ENCODE assay signal across 2 worm cellular contexts in the genomic region with DNA sequence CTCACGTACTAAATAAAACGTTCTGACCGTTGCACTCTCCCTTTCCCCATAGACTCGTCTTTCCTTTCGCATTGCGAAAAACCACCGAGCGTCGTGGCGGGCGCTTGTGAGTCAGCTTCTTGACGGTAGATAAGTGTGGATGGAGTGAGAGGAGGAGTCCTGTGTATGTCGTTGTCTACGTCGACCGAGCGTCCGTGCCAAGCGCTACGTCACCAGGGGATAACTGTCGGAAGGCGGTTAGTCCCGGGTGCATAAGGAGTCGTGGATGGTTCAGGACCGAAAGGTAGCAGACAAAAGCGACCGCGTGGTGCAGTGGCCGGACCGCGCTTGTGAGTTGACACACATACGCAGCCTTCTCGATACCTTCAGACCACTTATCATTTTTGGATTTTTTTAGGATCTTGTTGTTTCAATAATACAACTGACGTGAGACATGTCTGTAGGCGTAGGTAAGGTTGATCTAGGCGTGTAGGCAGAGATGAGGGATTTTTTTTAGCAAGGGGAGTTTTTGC.
TF ChIP-seq lines count a peak whose summit lies in the region.

No protein-coding gene starts in this region.

TF ChIP-seq in whole organism, L1 larva, 84 proteins besides CTCF, POLR2A, EP300 and RAD21 (continued from another document):
- peak; percentile 1 to 62 for TF ChIP-seq lsy-2 (tag; optimal IDR thresholded peaks at IDR 0.05; lab: Kevin White, UChicago)
- TF ChIP-seq elt-2 (tag; optimal IDR thresholded peaks at IDR 0.05; lab: Kevin White, UChicago), result peak; percentile 29
- TF ChIP-seq nhr-71 (tag; optimal IDR thresholded peaks at IDR 0.05; lab: Kevin White, UChicago), result peak; percentile 50
- peak in 1 of 2 experiments; percentile 7 for TF ChIP-seq lin-35 (GFP tag; optimal IDR thresholded peaks at IDR 0.05; lab: Kevin White, UChicago)

TF ChIP-seq in whole organism, young adult, 124 proteins besides CTCF, POLR2A, EP300 and RAD21 (continued from another document):
- TF ChIP-seq ceh-79 (tag; optimal IDR thresholded peaks at IDR 0.05; lab: Kevin White, UChicago), result peak; percentile 38
- peak; percentile 59 for TF ChIP-seq C06A6.2 (GFP tag; conservative IDR thresholded peaks at IDR 0.05; lab: Robert Waterston, UW)
- TF ChIP-seq lin-54 (GFP tag; optimal IDR thresholded peaks at IDR 0.05; lab: Kevin White, UChicago), result peak; percentile 65
- TF ChIP-seq fkh-3 (tag; optimal IDR thresholded peaks at IDR 0.05; lab: Kevin White, UChicago), result peak; percentile 83
- TF ChIP-seq aptf-2 (GFP tag; conservative IDR thresholded peaks at IDR 0.05; lab: Robert Waterston, UW), result 0 out of 2 replicates have a peak, but pooled peaks have one; percentile 24
- peak; percentile 81 for TF ChIP-seq tbp1 (GFP tag; optimal IDR thresholded peaks at IDR 0.05; lab: Kevin White, UChicago)
- TF ChIP-seq B0261.1 (tag; optimal IDR thresholded peaks at IDR 0.05; lab: Kevin White, UChicago), result peak; percentile 68
- peak; percentile 79 for TF ChIP-seq repo-1 (tag; optimal IDR thresholded peaks at IDR 0.05; lab: Kevin White, UChicago)
- peak; percentile 78 for TF ChIP-seq ztf-18 (tag; optimal IDR thresholded peaks at IDR 0.05; lab: Kevin White, UChicago)
- peak; percentile 80 for TF ChIP-seq egrh-3 (GFP tag; IDR thresholded peaks at IDR 0.05; lab: Robert Waterston, UW)
- peak; percentile 44 for TF ChIP-seq somi-1 (GFP tag; optimal IDR thresholded peaks at IDR 0.05; lab: Kevin White, UChicago)
- TF ChIP-seq K11D2.4 (GFP tag; IDR thresholded peaks at IDR 0.05; lab: Robert Waterston, UW), result peak; percentile 69
- 0 out of 2 replicates have a peak, but pooled peaks have one; percentile 39 for TF ChIP-seq nhr-120 (GFP tag; IDR thresholded peaks at IDR 0.05; lab: Robert Waterston, UW)
- 0 out of 2 replicates have a peak, but pooled peaks have one; percentile 28 for TF ChIP-seq attf-3 (GFP tag; conservative IDR thresholded peaks at IDR 0.05; lab: Robert Waterston, UW)
- peak; percentile 42 for TF ChIP-seq F23B12.7 (tag; optimal IDR thresholded peaks at IDR 0.05; lab: Kevin White, UChicago; ENCODE audit: insufficient read depth)
- peak; percentile 83 for TF ChIP-seq rcor-1 (GFP tag; IDR thresholded peaks at IDR 0.05; lab: Robert Waterston, UW)
- TF ChIP-seq F10E7.11 (tag; optimal IDR thresholded peaks at IDR 0.05; lab: Kevin White, UChicago), result peak; percentile 49
- peak; percentile 79 for TF ChIP-seq ztf-26 (tag; optimal IDR thresholded peaks at IDR 0.05; lab: Kevin White, UChicago)
- peak; percentile 61 for TF ChIP-seq F33H1.4 (GFP tag; IDR thresholded peaks at IDR 0.05; lab: Robert Waterston, UW)
- peak; percentile 88 for TF ChIP-seq lin-26 (GFP tag; IDR thresholded peaks at IDR 0.05; lab: Robert Waterston, UW)
- 0 out of 2 replicates have a peak, but pooled peaks have one; percentile 18 for TF ChIP-seq let-526 (GFP tag; IDR thresholded peaks at IDR 0.05; lab: Robert Waterston, UW)
- TF ChIP-seq K12H6.12 (tag; optimal IDR thresholded peaks at IDR 0.05; lab: Kevin White, UChicago), result peak; percentile 78
- peak; percentile 67 for TF ChIP-seq zim-3 (tag; optimal IDR thresholded peaks at IDR 0.05; lab: Kevin White, UChicago)
- peak; percentile 18 for TF ChIP-seq xnd-1 (tag; optimal IDR thresholded peaks at IDR 0.05; lab: Kevin White, UChicago)
- TF ChIP-seq ceh-100 (GFP tag; IDR thresholded peaks at IDR 0.05; lab: Robert Waterston, UW), result peak; percentile 62
- TF ChIP-seq madf-8 (GFP tag; conservative IDR thresholded peaks at IDR 0.05; lab: Robert Waterston, UW), result peak; percentile 50
- peak; percentile 22 for TF ChIP-seq F49E8.2 (tag; optimal IDR thresholded peaks at IDR 0.05; lab: Kevin White, UChicago; ENCODE audit: insufficient read depth)
- TF ChIP-seq atf-7 (tag; optimal IDR thresholded peaks at IDR 0.05; lab: Kevin White, UChicago), result peak; percentile 71
- TF ChIP-seq hmg-20 (GFP tag; IDR thresholded peaks at IDR 0.05; lab: Robert Waterston, UW), result peak; percentile 20; the same call in 1 of the 2 replicates
- peak; percentile 70 for TF ChIP-seq F57C9.4 (tag; optimal IDR thresholded peaks at IDR 0.05; lab: Kevin White, UChicago)
- peak; percentile 94 for TF ChIP-seq egl-44 (GFP tag; IDR thresholded peaks at IDR 0.05; lab: Robert Waterston, UW)
- TF ChIP-seq lin-35 (GFP tag; optimal IDR thresholded peaks at IDR 0.05; lab: Kevin White, UChicago), result peak in 1 of 3 experiments; percentile 20
- 0 out of 2 replicates have a peak, but pooled peaks have one; percentile 30 for TF ChIP-seq ztf-28 (GFP tag; IDR thresholded peaks at IDR 0.05; lab: Robert Waterston, UW)
- peak; percentile 44 for TF ChIP-seq unc-130 (GFP tag; optimal IDR thresholded peaks at IDR 0.05; lab: Kevin White, UChicago)
- TF ChIP-seq cebp-2 (GFP tag; IDR thresholded peaks at IDR 0.05; lab: Robert Waterston, UW), result 0 out of 2 replicates have a peak, but pooled peaks have one; percentile 75
- TF ChIP-seq nhr-80 (tag; optimal IDR thresholded peaks at IDR 0.05; lab: Kevin White, UChicago), result peak; percentile 82
- TF ChIP-seq T07F8.4 (tag; optimal IDR thresholded peaks at IDR 0.05; lab: Kevin White, UChicago), result peak; percentile 36
- peak; percentile 92 for TF ChIP-seq D2030.7 (GFP tag; IDR thresholded peaks at IDR 0.05; lab: Robert Waterston, UW)
